Fruit fly (Drosophila melanogaster): ENCODE measurements around the gene CG7992.
A peak's percentile ranks its signal among the peaks of the same experiment; 100 is the strongest.

Gene CG7992

dm6 chrX:19289318-19289970, 42.4 kb upstream of the CG7992 start (continued):
- peak; percentile 63; the same call in 1 of the 2 replicates for TF ChIP-seq CkIIα-i1 (GFP tag; IDR thresholded peaks at IDR 0.05)
- peak; percentile 91 for TF ChIP-seq CG11504 (tag; optimal IDR thresholded peaks at IDR 0.05)
- peak; percentile 36 for TF ChIP-seq CG30020 (tag; optimal IDR thresholded peaks at IDR 0.05)
- peak; percentile 49 for TF ChIP-seq Myb (GFP tag; optimal IDR thresholded peaks at IDR 0.05)
- peak; percentile 90 for TF ChIP-seq ind (GFP tag; optimal IDR thresholded peaks at IDR 0.05)
- TF ChIP-seq dm (GFP tag; optimal IDR thresholded peaks at IDR 0.05) = peak; percentile 62
- TF ChIP-seq CG9932 (GFP tag; IDR thresholded peaks at IDR 0.05) = peak; percentile 61
- TF ChIP-seq pfk (GFP tag; optimal IDR thresholded peaks at IDR 0.05) = no peak
- peak; percentile 93 for TF ChIP-seq CG10366 (GFP tag; IDR thresholded peaks at IDR 0.05)
- peak; percentile 88 for TF ChIP-seq CG1647 (GFP tag; optimal IDR thresholded peaks at IDR 0.05)
- TF ChIP-seq CG6791 (GFP tag; IDR thresholded peaks at IDR 0.05; ENCODE audit: partially characterized antibody) = no peak
- TF ChIP-seq CG1024 (GFP tag; IDR thresholded peaks at IDR 0.05) = peak; percentile 90
- no peak for TF ChIP-seq Stat92E (GFP tag; optimal IDR thresholded peaks at IDR 0.05)
- TF ChIP-seq Hsf (GFP tag; optimal IDR thresholded peaks at IDR 0.05) = peak; percentile 89
- peak; percentile 20 for TF ChIP-seq Sry-β (GFP tag; optimal IDR thresholded peaks at IDR 0.05)
- TF ChIP-seq Xbp1 (GFP tag; optimal IDR thresholded peaks at IDR 0.05) = peak; percentile 93
- peak; percentile 70 for TF ChIP-seq CG11085 (GFP tag; IDR thresholded peaks at IDR 0.05)
- TF ChIP-seq bbx (GFP tag; IDR thresholded peaks at IDR 0.05; ENCODE audit: partially characterized antibody) = no peak
- TF ChIP-seq kah (GFP tag; optimal IDR thresholded peaks at IDR 0.05) = peak; percentile 85
- TF ChIP-seq Blimp-1 (GFP tag; optimal IDR thresholded peaks at IDR 0.05) = peak; percentile 88
- peak; percentile 77 for TF ChIP-seq CG43689 (GFP tag; IDR thresholded peaks at IDR 0.05)
- peak; percentile 96 for TF ChIP-seq CG1603 (tag; optimal IDR thresholded peaks at IDR 0.05)
- TF ChIP-seq dysf (GFP tag; IDR thresholded peaks at IDR 0.05) = peak; percentile 92
- TF ChIP-seq stwl (tag; optimal IDR thresholded peaks at IDR 0.05) = no peak
- peak; percentile 91 for TF ChIP-seq CG2678 (tag; optimal IDR thresholded peaks at IDR 0.05)
- peak; percentile 77 for TF ChIP-seq Hr3 (GFP tag; optimal IDR thresholded peaks at IDR 0.05)
- peak; percentile 85 for TF ChIP-seq CG9609 (GFP tag; optimal IDR thresholded peaks at IDR 0.05)
- peak; percentile 5 for TF ChIP-seq CG6854 (GFP tag; optimal IDR thresholded peaks at IDR 0.05)
- TF ChIP-seq vvl (GFP tag; IDR thresholded peaks at IDR 0.05) = peak; percentile 98
- TF ChIP-seq CG1792 (GFP tag; optimal IDR thresholded peaks at IDR 0.05) = peak; percentile 82
- peak in 1 of 2 experiments; percentile 36 for TF ChIP-seq crp (GFP tag; optimal IDR thresholded peaks at IDR 0.05)
- peak; percentile 71 for TF ChIP-seq Bdp1 (GFP tag; optimal IDR thresholded peaks at IDR 0.05)
- TF ChIP-seq CG10274 (GFP tag; optimal IDR thresholded peaks at IDR 0.05) = peak; percentile 57
- TF ChIP-seq CG7839 (tag; optimal IDR thresholded peaks at IDR 0.05) = peak; percentile 90
- no peak for TF ChIP-seq hkb (optimal IDR thresholded peaks at IDR 0.05)
- peak; percentile 95 for TF ChIP-seq hkb (GFP tag; IDR thresholded peaks at IDR 0.05)
- TF ChIP-seq Six4 (GFP tag; optimal IDR thresholded peaks at IDR 0.05) = peak; percentile 82
- TF ChIP-seq CG18619 (GFP tag; optimal IDR thresholded peaks at IDR 0.05) = peak; percentile 73
- TF ChIP-seq CG1233 (GFP tag; optimal IDR thresholded peaks at IDR 0.05) = peak; percentile 86
- peak; percentile 83 for TF ChIP-seq ssp (GFP tag; IDR thresholded peaks at IDR 0.05)
- peak; percentile 65 for TF ChIP-seq CG6254 (GFP tag; optimal IDR thresholded peaks at IDR 0.05)
- peak; percentile 61 for TF ChIP-seq CG9437 (GFP tag; optimal IDR thresholded peaks at IDR 0.05)
- TF ChIP-seq tup (GFP tag; optimal IDR thresholded peaks at IDR 0.05) = peak; percentile 71
- peak; percentile 89 for TF ChIP-seq CG6689 (GFP tag; IDR thresholded peaks at IDR 0.05)
- peak; percentile 19 for TF ChIP-seq YL-1 (GFP tag; optimal IDR thresholded peaks at IDR 0.05)
- TF ChIP-seq CG4360 (GFP tag; IDR thresholded peaks at IDR 0.05) = peak; percentile 75
- TF ChIP-seq CG16815 (GFP tag; optimal IDR thresholded peaks at IDR 0.05) = peak; percentile 67
- TF ChIP-seq CG15514 (GFP tag; optimal IDR thresholded peaks at IDR 0.05) = peak; percentile 56
- TF ChIP-seq oc (tag; optimal IDR thresholded peaks at IDR 0.05) = peak; percentile 95
